Fruit fly (Drosophila melanogaster) whole organism, prepupa: ENCODE data around the gene Vlet.
A peak's percentile ranks its signal among the peaks of the same experiment; 100 is the strongest.

Experiments used
- CG10631 ChIP-seq: fragments of 200-800 bp; sonication (Bioruptor generic); optimal IDR thresholded peaks from 2 replicates; lab custom pipeline; 2016; ENCODE audit warnings: missing biosample characterization, missing genetic modification characterization
- CG10669 ChIP-seq: fragments of 200-800 bp; sonication (Bioruptor generic); optimal IDR thresholded peaks from 3 replicates; lab custom pipeline; 2018; ENCODE audit warnings: missing biosample characterization, mild to moderate bottlenecking, missing genetic modification characterization, moderate library complexity
- CG11762 ChIP-seq: fragments of 200-800 bp; sonication (Bioruptor generic); optimal IDR thresholded peaks from 3 replicates; lab custom pipeline; 2016; ENCODE audit warnings: missing biosample characterization, missing genetic modification characterization; ENCODE audit not compliant: insufficient read depth
- CG11902 ChIP-seq: fragments of 200-800 bp; sonication (Bioruptor generic); optimal IDR thresholded peaks from 3 replicates; lab custom pipeline; 2016; ENCODE audit warnings: missing biosample characterization, missing genetic modification characterization
- CG1621 ChIP-seq: fragments of 200-800 bp; sonication (Bioruptor generic); optimal IDR thresholded peaks from 3 replicates; lab custom pipeline; 2018; ENCODE audit warnings: missing biosample characterization, mild to moderate bottlenecking, missing genetic modification characterization
- CG3032 ChIP-seq: fragments of 200-800 bp; optimal IDR thresholded peaks from 2 replicates; lab custom pipeline; 2019; ENCODE audit warnings: missing biosample characterization, mild to moderate bottlenecking, missing genetic modification characterization, moderate library complexity
- CG32006 ChIP-seq: fragments of 200-800 bp; sonication (Bioruptor generic); optimal IDR thresholded peaks from 3 replicates; lab custom pipeline; 2017; ENCODE audit warnings: missing biosample characterization, mild to moderate bottlenecking, missing genetic modification characterization
- CG3919 ChIP-seq: fragments of 200-800 bp; sonication (Bioruptor generic); optimal IDR thresholded peaks from 3 replicates; lab custom pipeline; 2016; ENCODE audit warnings: missing biosample characterization, missing genetic modification characterization
- CG4318 ChIP-seq: fragments of 200-800 bp; sonication (Bioruptor generic); optimal IDR thresholded peaks from 3 replicates; lab custom pipeline; 2017; ENCODE audit warnings: missing biosample characterization, mild to moderate bottlenecking, missing genetic modification characterization
- CG6163 ChIP-seq: fragments of 200-800 bp; sonication (Bioruptor generic); IDR thresholded peaks from 3 replicates; pipeline ENCODE4 v1.3.6; 2022; ENCODE audit warnings: missing biosample characterization, missing genetic modification characterization
- CG6808 ChIP-seq: fragments of 200-800 bp; sonication (Bioruptor generic); optimal IDR thresholded peaks from 3 replicates; lab custom pipeline; 2017; ENCODE audit warnings: missing biosample characterization, missing genetic modification characterization, mild to moderate bottlenecking, moderate library complexity, missing genetic modification reagents
- CG8119 ChIP-seq: fragments of 200-800 bp; sonication (Bioruptor generic); IDR thresholded peaks from 3 replicates; pipeline ENCODE4 v1.3.6; 2022; ENCODE audit warnings: missing biosample characterization, missing genetic modification characterization
- CG9139 ChIP-seq: fragments of 200-800 bp; sonication (Bioruptor generic); optimal IDR thresholded peaks from 3 replicates; lab custom pipeline; 2017; ENCODE audit warnings: missing biosample characterization, mild to moderate bottlenecking, missing genetic modification characterization
- Eip75B ChIP-seq: fragments of 200-800 bp; sonication (Bioruptor generic); optimal IDR thresholded peaks from 3 replicates; lab custom pipeline; 2016; ENCODE audit warnings: missing biosample characterization, missing genetic modification characterization
- Eip78C ChIP-seq: fragments of 200-800 bp; sonication (Bioruptor generic); peaks from one replicate; lab custom pipeline; 2016; ENCODE audit warnings: missing biosample characterization, missing genetic modification characterization
- Ets21C ChIP-seq: fragments of 200-800 bp; sonication (Bioruptor generic); optimal IDR thresholded peaks from 3 replicates; lab custom pipeline; 2016; ENCODE audit warnings: missing biosample characterization, missing genetic modification characterization
- Ets96B ChIP-seq: fragments of 200-800 bp; optimal IDR thresholded peaks from 2 replicates; lab custom pipeline; 2019; ENCODE audit warnings: missing biosample characterization, mild to moderate bottlenecking, missing genetic modification characterization, moderate library complexity
- Hr38 ChIP-seq: sonication (Bioruptor generic); optimal IDR thresholded peaks from 2 replicates; lab custom pipeline; 2016; ENCODE audit warnings: missing biosample characterization, missing genetic modification characterization
- Hr39 ChIP-seq: fragments of 200-800 bp; sonication (Bioruptor generic); optimal IDR thresholded peaks from 2 replicates; lab custom pipeline; 2016; ENCODE audit warnings: missing biosample characterization, missing genetic modification characterization
- Hr4 ChIP-seq: fragments of 200-800 bp; sonication (Bioruptor generic); optimal IDR thresholded peaks from 3 replicates; lab custom pipeline; 2016; ENCODE audit warnings: missing biosample characterization, missing genetic modification characterization
- Met ChIP-seq: fragments of 200-800 bp; sonication (Bioruptor generic); optimal IDR thresholded peaks from 3 replicates; lab custom pipeline; 2016; ENCODE audit warnings: missing biosample characterization, missing genetic modification characterization
- OdsH ChIP-seq: fragments of 200-800 bp; sonication (Bioruptor generic); optimal IDR thresholded peaks from 3 replicates; lab custom pipeline; 2016; ENCODE audit warnings: missing biosample characterization, missing genetic modification characterization
- Smox ChIP-seq: fragments of 200-800 bp; sonication (Bioruptor generic); optimal IDR thresholded peaks from 3 replicates; lab custom pipeline; 2016; ENCODE audit warnings: missing biosample characterization, missing genetic modification characterization
- Sox15 ChIP-seq: fragments of 200-800 bp; sonication (Bioruptor generic); optimal IDR thresholded peaks from 3 replicates; lab custom pipeline; 2016; ENCODE audit warnings: missing biosample characterization, missing genetic modification characterization
- achi ChIP-seq: fragments of 200-800 bp; sonication (Bioruptor generic); optimal IDR thresholded peaks from 3 replicates; lab custom pipeline; 2016; ENCODE audit warnings: missing biosample characterization, missing genetic modification characterization
- acj6 ChIP-seq: fragments of 200-800 bp; sonication (Bioruptor generic); optimal IDR thresholded peaks from 3 replicates; lab custom pipeline; 2016; ENCODE audit warnings: missing biosample characterization, missing genetic modification characterization
- dsx ChIP-seq: fragments of 200-800 bp; optimal IDR thresholded peaks from 3 replicates; lab custom pipeline; 2019; ENCODE audit warnings: missing biosample characterization, mild to moderate bottlenecking, missing genetic modification characterization, moderate library complexity; ENCODE audit not compliant: poor library complexity, severe bottlenecking
- eg ChIP-seq: fragments of 200-800 bp; sonication (Bioruptor generic); IDR thresholded peaks from 3 replicates; pipeline ENCODE4 v1.3.6; 2022; ENCODE audit warnings: missing biosample characterization, missing genetic modification characterization
- fd59A ChIP-seq: fragments of 200-800 bp; sonication (Bioruptor generic); optimal IDR thresholded peaks from 2 replicates; lab custom pipeline; 2017; ENCODE audit warnings: missing biosample characterization, mild to moderate bottlenecking, missing genetic modification characterization, missing genetic modification reagents
- fd85E ChIP-seq: fragments of 200-800 bp; sonication (Bioruptor generic); optimal IDR thresholded peaks from 3 replicates; lab custom pipeline; 2016; ENCODE audit warnings: missing biosample characterization, missing genetic modification characterization
- lz ChIP-seq: fragments of 200-800 bp; sonication (Bioruptor generic); optimal IDR thresholded peaks from 3 replicates; lab custom pipeline; 2016; ENCODE audit warnings: missing biosample characterization, missing genetic modification characterization
- net ChIP-seq: fragments of 200-800 bp; sonication (Bioruptor generic); optimal IDR thresholded peaks from 3 replicates; lab custom pipeline; 2016; ENCODE audit warnings: missing biosample characterization, missing genetic modification characterization
- pdm3 ChIP-seq: fragments of 200-800 bp; sonication (Bioruptor generic); optimal IDR thresholded peaks from 3 replicates; lab custom pipeline; 2016; ENCODE audit warnings: missing biosample characterization, missing genetic modification characterization
- salr ChIP-seq, 2 experiments: fragments of 200-800 bp; sonication (Bioruptor generic); optimal IDR thresholded peaks; 3 replicates each; lab custom pipeline; 2016 to 2018; ENCODE audit warnings: missing biosample characterization in 2 of 2, missing genetic modification characterization in 2 of 2, mild to moderate bottlenecking in 1 of 2
- svp ChIP-seq: fragments of 200-800 bp; sonication (Bioruptor generic); peaks from one replicate; lab custom pipeline; 2016; ENCODE audit warnings: missing biosample characterization, missing genetic modification characterization
- vri ChIP-seq: fragments of 200-800 bp; sonication (Bioruptor generic); optimal IDR thresholded peaks from 3 replicates; lab custom pipeline; 2016; ENCODE audit warnings: missing biosample characterization, mild to moderate bottlenecking, missing genetic modification characterization

Vlet gene

DNA sequence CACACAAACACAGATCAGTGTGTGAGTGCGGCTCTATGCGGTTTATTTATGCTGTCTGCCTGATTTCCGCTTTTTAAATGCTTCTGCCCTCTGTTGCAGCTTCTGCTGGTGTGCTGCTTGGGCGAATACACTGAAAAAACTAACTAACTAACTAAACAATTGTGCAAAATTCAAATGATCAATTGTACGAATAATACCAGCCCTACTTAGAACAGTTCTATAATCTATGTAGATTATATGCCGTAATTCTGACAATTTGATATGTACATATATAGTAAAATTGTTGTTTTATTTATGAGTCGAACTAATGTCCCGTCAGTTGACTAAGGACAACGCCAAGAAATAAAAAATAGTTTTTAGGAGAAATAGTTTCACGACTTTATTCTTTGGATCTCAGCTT is 45.2 kb downstream of the Vlet start:
- TF ChIP-seq pdm3 (GFP tag; lab: Kevin White, UChicago) (peak; percentile 8), acj6 (GFP tag; lab: Kevin White, UChicago) (peak; percentile 11), dsx (GFP tag; lab: Kevin White, UChicago) (peak; percentile 27), CG3032 (peak; percentile 56), CG6163 (GFP tag; lab: Robert Waterston, UW) (peak; percentile 27; the same call in 1 of the 3 replicates), CG11762 (GFP tag; lab: Kevin White, UChicago) (peak; percentile 11), OdsH (peak; percentile 40), fd59A (peak; percentile 10), salr (GFP tag; optimal IDR thresholded peaks at IDR 0.05; lab: Kevin White, UChicago) (peak in 1 of 2 experiments; percentile 26), Met (GFP tag; lab: Kevin White, UChicago) (peak; percentile 38), CG32006 (peak; percentile 8), Eip75B (GFP tag; lab: Kevin White, UChicago) (peak; percentile 30), CG3919 (GFP tag; lab: Kevin White, UChicago) (peak; percentile 19), CG10631 (GFP tag; lab: Kevin White, UChicago) (peak; percentile 39), CG1621 (tag; lab: Kevin White, UChicago) (peak; percentile 27), achi (peak; percentile 20), Eip78C (GFP tag; lab: Kevin White, UChicago) (peak; percentile 69), svp (GFP tag; lab: Kevin White, UChicago) (peak; percentile 43), CG10669 (GFP tag; lab: Kevin White, UChicago) (peak; percentile 55), Ets96B (tag; lab: Kevin White, UChicago) (peak; percentile 52)

DNA sequence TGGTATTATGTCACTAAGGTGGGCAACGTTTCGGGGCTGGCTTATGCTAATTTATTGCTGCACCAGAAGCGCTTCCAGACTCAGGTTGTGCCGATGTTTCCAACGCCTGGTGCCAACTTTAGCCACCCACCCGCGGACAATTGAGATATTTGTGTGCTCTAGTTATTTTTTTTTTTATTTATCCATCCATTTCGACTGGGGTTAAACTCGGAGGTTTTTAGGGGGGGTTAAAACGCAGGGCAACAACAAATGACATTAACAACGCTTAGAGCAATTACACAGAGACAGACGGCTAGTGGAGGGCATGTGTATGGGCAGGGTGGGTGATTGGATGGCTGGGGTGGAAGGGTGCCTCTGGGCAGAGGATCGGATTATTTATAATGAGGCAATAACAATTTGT is 46.7 kb downstream of the Vlet start:
- TF ChIP-seq Hr39 (GFP tag; lab: Kevin White, UChicago) = no peak
- no peak for TF ChIP-seq CG3032
- TF ChIP-seq salr (GFP tag; optimal IDR thresholded peaks at IDR 0.05; lab: Kevin White, UChicago) = no peak
- TF ChIP-seq Ets96B (tag; lab: Kevin White, UChicago) = no peak
- TF ChIP-seq Hr38 (GFP tag; lab: Kevin White, UChicago) = no peak
- no peak for TF ChIP-seq net
- no peak for TF ChIP-seq CG10631 (GFP tag; lab: Kevin White, UChicago)
- TF ChIP-seq OdsH = no peak
- no peak for TF ChIP-seq Ets21C
- TF ChIP-seq vri = no peak
- no peak for TF ChIP-seq CG9139 (GFP tag; lab: Kevin White, UChicago)
- TF ChIP-seq fd85E (GFP tag; lab: Kevin White, UChicago) = no peak
- TF ChIP-seq CG32006 = no peak
- no peak for TF ChIP-seq achi
- TF ChIP-seq CG6808 (GFP tag; lab: Kevin White, UChicago) = no peak
- TF ChIP-seq CG11902 (GFP tag; lab: Kevin White, UChicago) = no peak
- no peak for TF ChIP-seq Eip78C (GFP tag; lab: Kevin White, UChicago)
- TF ChIP-seq pdm3 (GFP tag; lab: Kevin White, UChicago) = no peak
- no peak for TF ChIP-seq Smox (GFP tag; lab: Kevin White, UChicago)
- no peak for TF ChIP-seq Sox15 (GFP tag; lab: Kevin White, UChicago)

DNA sequence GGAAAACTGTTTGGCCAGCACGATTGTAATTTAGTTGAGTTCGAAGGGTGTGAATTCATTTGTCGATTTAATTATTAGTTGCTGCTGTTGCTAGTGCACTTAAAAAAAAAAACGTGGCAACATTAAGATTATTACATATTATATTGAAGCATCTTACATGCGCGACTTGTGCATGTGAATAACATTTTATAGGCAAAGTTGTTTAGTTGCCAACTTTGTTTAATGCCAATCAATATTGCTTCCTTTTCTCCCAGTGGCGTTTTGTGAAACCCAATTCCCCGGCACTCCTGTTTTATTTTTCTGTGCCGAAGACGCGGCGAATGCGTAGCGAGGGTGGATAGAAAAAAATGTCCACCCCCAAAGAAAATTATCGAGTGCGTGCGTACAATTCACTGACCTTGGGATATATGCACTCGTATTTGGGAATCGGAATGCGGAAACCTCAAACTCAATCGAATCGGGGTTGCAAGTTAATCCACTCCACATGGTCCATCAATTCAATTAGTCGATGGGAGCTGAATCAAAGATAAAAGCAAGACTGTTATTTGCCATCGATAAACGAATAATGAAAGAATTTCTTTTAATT is 49.3 kb downstream of the Vlet start:
- TF ChIP-seq Met (GFP tag; lab: Kevin White, UChicago) (peak; percentile 39), CG4318 (GFP tag; lab: Kevin White, UChicago) (no peak), lz (GFP tag; lab: Kevin White, UChicago) (peak; percentile 0), Hr4 (GFP tag; lab: Kevin White, UChicago) (peak; percentile 9), Eip78C (GFP tag; lab: Kevin White, UChicago) (peak; percentile 70), OdsH (peak; percentile 11), CG1621 (tag; lab: Kevin White, UChicago) (no peak), vri (no peak), CG8119 (GFP tag; lab: Robert Waterston, UW) (no peak), eg (GFP tag; lab: Robert Waterston, UW) (0 out of 3 replicates have a peak, but pooled peaks have one; percentile 18), CG11762 (GFP tag; lab: Kevin White, UChicago) (no peak), CG6163 (GFP tag; lab: Robert Waterston, UW) (0 out of 3 replicates have a peak, but pooled peaks have one; percentile 42), pdm3 (GFP tag; lab: Kevin White, UChicago) (peak; percentile 35), CG3919 (GFP tag; lab: Kevin White, UChicago) (peak; percentile 4)
